Fruit fly (Drosophila melanogaster) whole organism, adult: Measurements from ENCODE around the gene CG14805.

Source experiments
- CG12768 ChIP-seq: fragments of 200-800 bp; sonication (Bioruptor generic); optimal IDR thresholded peaks from 2 replicates; lab custom pipeline; 2017; ENCODE audit warnings: missing biosample characterization, missing genetic modification characterization, mild to moderate bottlenecking, moderate library complexity, missing genetic modification reagents
- CG14711 ChIP-seq: fragments of 200-800 bp; sonication (Bioruptor generic); optimal IDR thresholded peaks from 2 replicates; lab custom pipeline; 2018; ENCODE audit warnings: missing biosample characterization, mild to moderate bottlenecking, missing genetic modification characterization, moderate library complexity
- CG5204 ChIP-seq: fragments of 200-800 bp; sonication (Bioruptor generic); optimal IDR thresholded peaks from 2 replicates; lab custom pipeline; 2016; ENCODE audit warnings: missing biosample characterization, missing genetic modification characterization
- CG7045 ChIP-seq: fragments of 200-800 bp; sonication (Bioruptor generic); optimal IDR thresholded peaks from 2 replicates; lab custom pipeline; 2017; ENCODE audit warnings: missing biosample characterization, mild to moderate bottlenecking, missing genetic modification characterization
- Clk ChIP-seq: fragments of 200-800 bp; sonication (Bioruptor generic); optimal IDR thresholded peaks from 2 replicates; lab custom pipeline; 2017; ENCODE audit warnings: missing biosample characterization, missing genetic modification characterization
- Hr96 ChIP-seq: fragments of 200-800 bp; sonication (Bioruptor generic); optimal IDR thresholded peaks from 2 replicates; lab custom pipeline; 2016; ENCODE audit warnings: missing biosample characterization, missing genetic modification characterization
- cic ChIP-seq: fragments of 200-800 bp; sonication (Bioruptor generic); optimal IDR thresholded peaks from 2 replicates; lab custom pipeline; 2017; ENCODE audit warnings: missing biosample characterization, mild to moderate bottlenecking, missing genetic modification characterization, moderate library complexity
- kay ChIP-seq: fragments of 200-800 bp; sonication (Bioruptor generic); peaks from one replicate; lab custom pipeline; 2016; ENCODE audit warnings: missing biosample characterization, missing genetic modification characterization, borderline replicate concordance
- tj ChIP-seq: fragments of 200-800 bp; sonication (Bioruptor generic); optimal IDR thresholded peaks from 3 replicates; lab custom pipeline; 2017; ENCODE audit warnings: missing biosample characterization, mild to moderate bottlenecking, missing genetic modification characterization, moderate library complexity
- toe ChIP-seq: fragments of 200-800 bp; sonication (Bioruptor generic); optimal IDR thresholded peaks from 2 replicates; lab custom pipeline; 2016; ENCODE audit warnings: missing biosample characterization, missing genetic modification characterization

DNA sequence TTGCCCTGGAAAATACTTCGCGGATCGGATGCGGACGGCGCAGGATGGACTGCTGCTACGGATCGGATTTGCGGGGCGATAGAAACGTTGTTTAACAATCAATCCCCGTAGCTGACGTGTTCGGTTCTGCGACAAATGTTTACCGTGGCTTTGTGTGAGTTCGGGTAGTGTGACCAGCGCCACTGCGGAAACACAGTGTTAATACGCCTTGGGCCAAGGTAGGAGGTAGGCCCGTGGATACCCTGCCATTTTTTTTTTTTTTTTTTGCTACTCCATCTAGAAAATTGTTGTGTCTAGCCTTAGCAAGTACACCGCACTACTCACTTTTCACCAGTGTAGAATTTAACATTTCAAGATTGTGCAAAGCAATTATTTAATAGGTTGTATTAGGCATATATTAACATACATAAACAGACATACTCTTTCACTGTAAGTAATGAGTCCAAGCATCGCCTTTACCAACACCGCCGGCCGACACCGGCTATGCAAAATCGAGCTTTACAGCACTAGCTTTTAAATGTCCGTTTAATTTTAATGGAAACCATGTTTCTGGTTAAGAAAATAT, 15.4 kb upstream of the CG14805 start, which contains the start of gene deltaCOP:
- TF ChIP-seq Hr96 (GFP tag; lab: Kevin White, UChicago) (no peak), toe (GFP tag; lab: Kevin White, UChicago) (no peak), CG7045 (GFP tag; lab: Kevin White, UChicago) (peak; percentile 53), cic (GFP tag; lab: Kevin White, UChicago) (peak; percentile 35), CG14711 (tag; lab: Kevin White, UChicago) (peak; percentile 65), CG12768 (GFP tag; lab: Kevin White, UChicago) (peak; percentile 71), Clk (GFP tag; lab: Kevin White, UChicago) (peak; percentile 6), kay (GFP tag; lab: Kevin White, UChicago) (no peak), tj (peak; percentile 67), CG5204 (GFP tag; lab: Kevin White, UChicago) (no peak)
